Fruit fly (Drosophila melanogaster): ENCODE results near the gene Best2.
A peak's percentile ranks its signal among the peaks of the same experiment; 100 is the strongest.

Gene Best2

DNA sequence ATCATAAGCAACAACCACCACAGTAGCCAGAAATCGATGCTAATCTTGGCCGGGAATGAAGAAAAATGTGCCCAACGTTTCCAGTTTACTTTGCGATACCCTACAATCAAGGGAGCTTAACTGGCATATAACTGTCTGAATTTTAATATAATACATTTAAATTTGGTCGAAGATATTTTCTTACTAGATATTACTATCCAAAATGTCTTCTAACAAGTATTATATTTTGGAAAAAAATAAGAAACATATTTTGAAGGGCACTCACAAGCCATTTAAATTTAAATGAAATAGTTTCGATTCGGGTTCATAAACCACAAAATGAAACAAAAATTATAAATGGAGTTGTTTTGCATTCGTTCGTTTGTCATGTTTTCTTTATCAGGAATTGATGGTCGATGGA, 13.8 kb upstream of the Best2 start:
- TF ChIP-seq cnc (optimal IDR thresholded peaks at IDR 0.05) (no peak), Mnt (GFP tag; optimal IDR thresholded peaks at IDR 0.05) (no peak), kay (GFP tag; ENCODE audit: borderline replicate concordance) (peak; percentile 49), CG14711 (tag; optimal IDR thresholded peaks at IDR 0.05) (no peak)

DNA sequence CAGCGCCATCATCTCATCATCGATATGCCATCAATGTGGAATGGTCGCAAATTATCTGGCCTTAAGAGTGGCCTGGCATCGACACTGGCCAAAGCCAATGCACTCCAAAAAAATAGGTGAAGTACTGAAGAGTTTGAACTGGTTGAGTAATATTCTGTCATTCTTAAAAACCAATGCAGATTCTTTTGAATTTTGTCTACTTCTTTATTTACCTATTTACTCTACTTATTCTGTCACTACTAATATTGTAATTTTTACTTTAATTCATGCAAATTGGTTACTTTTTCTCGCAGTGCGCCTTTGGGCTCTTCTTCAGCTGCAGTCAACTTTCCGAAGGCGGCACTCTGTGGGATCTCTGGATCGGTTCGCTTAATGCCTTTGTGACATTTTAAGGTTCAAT, 12.5 kb upstream of the Best2 start:
- TF ChIP-seq CG5204 (GFP tag; optimal IDR thresholded peaks at IDR 0.05) = no peak
- TF ChIP-seq CG1620 (GFP tag; optimal IDR thresholded peaks at IDR 0.05) = no peak
- TF ChIP-seq kay (GFP tag; ENCODE audit: borderline replicate concordance) = no peak
- no peak for TF ChIP-seq CG7101 (tag; optimal IDR thresholded peaks at IDR 0.05)
- TF ChIP-seq cnc (optimal IDR thresholded peaks at IDR 0.05) = no peak
- TF ChIP-seq pad (GFP tag; optimal IDR thresholded peaks at IDR 0.05) = no peak
- no peak for TF ChIP-seq Crg-1 (GFP tag; optimal IDR thresholded peaks at IDR 0.05)
- no peak for TF ChIP-seq CG14711 (tag; optimal IDR thresholded peaks at IDR 0.05)
- no peak for TF ChIP-seq bab1 (GFP tag; optimal IDR thresholded peaks at IDR 0.05)
- no peak for TF ChIP-seq ovo (GFP tag; optimal IDR thresholded peaks at IDR 0.05)
- TF ChIP-seq toe (GFP tag; optimal IDR thresholded peaks at IDR 0.05) = no peak
- TF ChIP-seq cic (GFP tag; optimal IDR thresholded peaks at IDR 0.05) = no peak
- TF ChIP-seq tj (GFP tag; optimal IDR thresholded peaks at IDR 0.05) = no peak
- no peak for TF ChIP-seq CG11617 (GFP tag; optimal IDR thresholded peaks at IDR 0.05)
- TF ChIP-seq CG33017 (tag; optimal IDR thresholded peaks at IDR 0.05) = no peak
- TF ChIP-seq CG12768 (GFP tag; optimal IDR thresholded peaks at IDR 0.05) = no peak
- TF ChIP-seq Hr96 (GFP tag; optimal IDR thresholded peaks at IDR 0.05) = no peak
- no peak for TF ChIP-seq Clk (GFP tag; optimal IDR thresholded peaks at IDR 0.05)
- TF ChIP-seq CG7045 (GFP tag; optimal IDR thresholded peaks at IDR 0.05) = no peak
- no peak for TF ChIP-seq Mnt (GFP tag; optimal IDR thresholded peaks at IDR 0.05)

DNA sequence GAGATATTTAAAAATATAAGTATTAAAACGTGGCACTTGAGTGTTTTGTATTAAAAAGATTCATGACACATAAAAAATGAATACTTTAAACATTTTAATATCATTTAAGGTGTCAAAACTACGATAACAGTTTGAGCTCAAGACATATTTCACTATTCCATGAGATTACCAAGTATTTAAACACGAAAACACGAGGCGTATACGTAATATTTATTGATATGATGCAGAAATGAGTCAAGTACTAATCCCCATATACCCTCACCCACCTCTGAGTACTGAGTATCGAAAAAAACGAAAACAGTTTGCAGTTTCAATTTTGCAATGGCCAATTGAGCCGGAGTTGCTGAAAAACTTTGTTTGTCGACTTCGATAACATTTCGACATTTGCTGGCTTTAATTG, 11.6 kb upstream of the Best2 start:
- TF ChIP-seq CG5204 (GFP tag; optimal IDR thresholded peaks at IDR 0.05) = no peak
- TF ChIP-seq CG1620 (GFP tag; optimal IDR thresholded peaks at IDR 0.05) = no peak
- TF ChIP-seq Hr96 (GFP tag; optimal IDR thresholded peaks at IDR 0.05) = no peak
- no peak for TF ChIP-seq CG33017 (tag; optimal IDR thresholded peaks at IDR 0.05)
- TF ChIP-seq CG12768 (GFP tag; optimal IDR thresholded peaks at IDR 0.05) = no peak
- no peak for TF ChIP-seq Clk (GFP tag; optimal IDR thresholded peaks at IDR 0.05)

DNA sequence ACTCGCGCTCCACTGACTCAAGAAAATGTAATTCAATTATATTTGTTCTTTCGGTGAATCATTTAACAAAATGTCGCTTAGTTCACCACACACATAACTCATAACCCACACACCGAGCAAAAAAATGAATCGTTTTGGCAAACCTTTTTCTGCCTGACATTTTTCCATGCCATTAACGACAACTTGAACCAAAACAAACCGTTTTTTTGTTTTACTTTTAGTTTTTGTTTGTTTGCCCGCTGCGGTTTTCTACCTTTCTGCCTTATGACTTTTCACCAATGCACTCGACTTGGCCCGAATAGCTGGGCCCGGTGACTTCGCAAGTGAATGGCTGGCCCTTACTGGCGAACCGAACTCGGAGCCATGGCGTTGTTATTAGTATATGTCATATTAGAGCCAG, 11.0 kb upstream of the Best2 start:
- no peak for TF ChIP-seq Crg-1 (GFP tag; optimal IDR thresholded peaks at IDR 0.05)
- no peak for TF ChIP-seq CG33017 (tag; optimal IDR thresholded peaks at IDR 0.05)
- no peak for TF ChIP-seq pad (GFP tag; optimal IDR thresholded peaks at IDR 0.05)

DNA sequence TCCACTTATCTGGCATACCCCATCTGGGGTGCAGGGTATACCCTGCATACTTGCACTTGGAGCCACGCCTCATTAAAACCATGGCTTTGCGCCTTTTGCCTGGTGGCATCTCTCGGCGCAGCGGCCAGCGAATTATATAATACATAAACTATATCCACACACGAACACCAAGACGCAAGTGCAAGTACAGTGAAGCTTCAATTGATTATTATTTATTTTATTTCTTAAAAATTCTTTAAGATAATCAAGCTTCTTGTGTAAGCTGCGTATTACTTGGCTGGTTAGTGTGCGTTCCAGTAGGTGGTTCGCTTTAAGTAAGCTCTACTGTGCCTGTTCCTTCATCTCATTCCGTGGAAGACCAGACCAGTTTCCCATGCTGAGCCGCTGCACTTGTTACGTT, 9.9 kb upstream of the Best2 start:
- TF ChIP-seq CG14711 (tag; optimal IDR thresholded peaks at IDR 0.05) (no peak), cnc (optimal IDR thresholded peaks at IDR 0.05) (no peak), CG33017 (tag; optimal IDR thresholded peaks at IDR 0.05) (no peak), Clk (GFP tag; optimal IDR thresholded peaks at IDR 0.05) (no peak), ovo (GFP tag; optimal IDR thresholded peaks at IDR 0.05) (no peak)

DNA sequence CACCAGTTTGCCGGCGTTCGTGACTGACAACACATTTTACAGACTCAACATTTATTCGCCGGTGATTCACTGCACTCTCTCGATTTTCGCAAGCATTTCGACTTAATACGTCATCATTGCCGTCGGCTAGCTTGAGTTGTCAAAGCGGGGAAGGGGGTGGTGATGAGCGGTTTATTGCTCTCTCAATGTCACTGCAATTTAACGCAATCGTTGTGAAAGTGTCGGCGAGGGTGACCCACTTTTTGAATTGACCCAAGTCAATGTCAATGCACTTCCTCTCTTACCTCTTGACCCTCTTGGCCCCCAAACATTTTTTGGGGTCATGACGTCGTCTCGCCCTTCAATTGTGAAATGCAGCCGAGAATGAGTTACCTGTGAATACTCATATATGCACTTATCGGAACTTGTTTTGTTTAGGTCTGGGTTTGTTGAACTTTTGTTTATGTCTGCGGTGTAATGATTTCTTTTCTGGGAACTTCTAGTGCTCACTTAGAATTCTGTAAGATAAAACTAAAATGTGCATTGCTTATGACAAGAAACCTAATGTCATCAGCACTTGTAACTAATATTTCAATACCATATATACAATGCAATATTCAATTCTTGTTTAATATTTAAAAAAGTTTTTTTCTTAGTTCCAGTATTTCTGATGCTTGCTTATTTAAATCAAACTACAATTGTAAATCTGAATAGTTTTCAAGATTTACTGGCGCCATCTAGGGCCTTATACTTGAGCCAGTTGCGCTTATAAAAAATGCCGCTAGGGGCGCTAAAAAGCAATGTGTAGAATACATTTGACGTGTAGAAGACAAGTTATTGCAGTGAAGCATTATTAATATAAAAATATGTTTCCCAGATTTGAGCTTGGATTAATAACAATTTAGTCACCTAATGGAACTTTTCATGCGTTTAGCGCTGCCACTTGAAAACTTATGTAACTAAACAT, 7.7 kb upstream of the Best2 start:
- TF ChIP-seq CG12768 (GFP tag; optimal IDR thresholded peaks at IDR 0.05) (no peak), Hr96 (GFP tag; optimal IDR thresholded peaks at IDR 0.05) (peak; percentile 5), toe (GFP tag; optimal IDR thresholded peaks at IDR 0.05) (peak; percentile 39), CG33017 (tag; optimal IDR thresholded peaks at IDR 0.05) (no peak), CG5204 (GFP tag; optimal IDR thresholded peaks at IDR 0.05) (peak; percentile 29), tj (GFP tag; optimal IDR thresholded peaks at IDR 0.05) (peak; percentile 32), kay (GFP tag; ENCODE audit: borderline replicate concordance) (peak; percentile 87), CG1620 (GFP tag; optimal IDR thresholded peaks at IDR 0.05) (peak; percentile 47)

DNA sequence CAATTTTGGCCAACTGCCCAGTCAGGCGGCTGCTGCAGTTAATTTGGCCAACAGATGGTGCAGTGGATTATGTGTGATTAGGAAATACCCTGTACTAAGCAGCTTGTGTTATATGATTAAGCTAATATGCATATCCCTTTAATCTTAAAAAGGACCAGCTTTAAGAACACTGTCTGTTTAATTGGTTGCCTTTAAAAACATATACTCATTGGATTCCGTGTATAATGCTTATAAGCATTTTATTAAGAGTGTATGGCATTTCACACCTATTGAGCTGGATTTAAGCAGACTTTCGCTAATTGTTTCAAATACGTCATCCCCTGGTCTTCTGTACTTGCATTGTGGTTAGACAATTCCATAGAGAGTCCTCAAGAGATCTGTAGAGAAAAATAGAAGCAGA, 7.0 kb upstream of the Best2 start:
- TF ChIP-seq kay (GFP tag; ENCODE audit: borderline replicate concordance) (no peak), CG7101 (tag; optimal IDR thresholded peaks at IDR 0.05) (no peak), Hr96 (GFP tag; optimal IDR thresholded peaks at IDR 0.05) (no peak), cnc (optimal IDR thresholded peaks at IDR 0.05) (no peak), bab1 (GFP tag; optimal IDR thresholded peaks at IDR 0.05) (no peak), Clk (GFP tag; optimal IDR thresholded peaks at IDR 0.05) (no peak), CG14711 (tag; optimal IDR thresholded peaks at IDR 0.05) (no peak), CG1620 (GFP tag; optimal IDR thresholded peaks at IDR 0.05) (no peak), tj (GFP tag; optimal IDR thresholded peaks at IDR 0.05) (no peak), CG12768 (GFP tag; optimal IDR thresholded peaks at IDR 0.05) (no peak), CG11617 (GFP tag; optimal IDR thresholded peaks at IDR 0.05) (no peak), CG5204 (GFP tag; optimal IDR thresholded peaks at IDR 0.05) (no peak), Crg-1 (GFP tag; optimal IDR thresholded peaks at IDR 0.05) (no peak), Mnt (GFP tag; optimal IDR thresholded peaks at IDR 0.05) (no peak), ovo (GFP tag; optimal IDR thresholded peaks at IDR 0.05) (no peak), pad (GFP tag; optimal IDR thresholded peaks at IDR 0.05) (no peak)
